Fruit fly (Drosophila melanogaster): ENCODE measurements around the gene Tak1.
A peak's percentile ranks its signal among the peaks of the same experiment; 100 is the strongest.

The Tak1 gene

dm6 chrX:20502252-20502651 is 22.5 kb downstream of the Tak1 start:
- no peak for TF ChIP-seq tai (GFP tag; optimal IDR thresholded peaks at IDR 0.05)
- no peak for TF ChIP-seq sage (GFP tag; optimal IDR thresholded peaks at IDR 0.05)
- no peak for TF ChIP-seq ey (GFP tag; optimal IDR thresholded peaks at IDR 0.05)
- no peak for TF ChIP-seq HLH106 (tag; optimal IDR thresholded peaks at IDR 0.05)
- TF ChIP-seq Sp1 (GFP tag; optimal IDR thresholded peaks at IDR 0.05): no peak
- TF ChIP-seq Rel (GFP tag; optimal IDR thresholded peaks at IDR 0.05): no peak
- no peak for TF ChIP-seq Rel (tag; optimal IDR thresholded peaks at IDR 0.05)
- no peak for TF ChIP-seq Hnf4 (GFP tag; optimal IDR thresholded peaks at IDR 0.05)
- no peak for TF ChIP-seq dsf (GFP tag; optimal IDR thresholded peaks at IDR 0.05; ENCODE audit: borderline replicate concordance)
- TF ChIP-seq rgr (GFP tag; optimal IDR thresholded peaks at IDR 0.05): no peak
- no peak for TF ChIP-seq usp (GFP tag; optimal IDR thresholded peaks at IDR 0.05)
- no peak for TF ChIP-seq Myc (optimal IDR thresholded peaks at IDR 0.05)
- no peak for TF ChIP-seq Dfd (GFP tag; optimal IDR thresholded peaks at IDR 0.05)
- no peak for TF ChIP-seq N (GFP tag; optimal IDR thresholded peaks at IDR 0.05)
- no peak for TF ChIP-seq dl (GFP tag; optimal IDR thresholded peaks at IDR 0.05; ENCODE audit: insufficient read depth in 1 of 2, partially characterized antibody in 2 of 2)
- TF ChIP-seq OdsH (GFP tag; optimal IDR thresholded peaks at IDR 0.05): no peak
- no peak for TF ChIP-seq sv (GFP tag; optimal IDR thresholded peaks at IDR 0.05)
- TF ChIP-seq Vsx2 (GFP tag; optimal IDR thresholded peaks at IDR 0.05; ENCODE audit: partially characterized antibody): no peak
- no peak for TF ChIP-seq Dif (GFP tag; optimal IDR thresholded peaks at IDR 0.05; ENCODE audit: partially characterized antibody)

DNA sequence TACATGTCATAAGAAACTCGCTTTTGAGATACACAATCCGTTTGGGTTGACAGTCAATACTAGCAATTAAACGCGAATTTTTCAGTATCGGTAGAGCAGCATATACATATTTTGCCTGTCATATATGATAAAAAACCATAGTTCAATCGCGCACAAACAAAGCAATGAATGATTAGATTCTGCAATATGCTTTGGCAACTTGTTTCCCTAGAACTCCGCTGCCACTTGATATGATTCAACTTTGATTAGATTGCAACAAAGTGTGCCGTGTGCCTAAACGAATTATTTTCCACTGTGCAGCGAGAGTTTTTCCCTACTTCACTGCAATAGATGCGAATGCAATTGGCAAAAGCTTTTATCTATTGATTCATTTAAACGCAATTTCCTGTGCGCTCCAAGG is 23.1 kb downstream of the Tak1 start:
- TF ChIP-seq Mio (GFP tag; optimal IDR thresholded peaks at IDR 0.05) (no peak), OdsH (GFP tag; optimal IDR thresholded peaks at IDR 0.05) (no peak), h (GFP tag; optimal IDR thresholded peaks at IDR 0.05) (no peak), Sp1 (GFP tag; optimal IDR thresholded peaks at IDR 0.05) (no peak), ey (GFP tag; optimal IDR thresholded peaks at IDR 0.05) (no peak), CG32264 (GFP tag; optimal IDR thresholded peaks at IDR 0.05) (no peak), Hr83 (GFP tag; optimal IDR thresholded peaks at IDR 0.05; ENCODE audit: poor library complexity, severe bottlenecking) (no peak), woc (GFP tag; optimal IDR thresholded peaks at IDR 0.05) (no peak), tai (GFP tag; optimal IDR thresholded peaks at IDR 0.05) (no peak), jim (GFP tag; optimal IDR thresholded peaks at IDR 0.05) (no peak), dsf (GFP tag; optimal IDR thresholded peaks at IDR 0.05; ENCODE audit: borderline replicate concordance) (no peak), usp (GFP tag; optimal IDR thresholded peaks at IDR 0.05) (no peak), Rel (GFP tag; optimal IDR thresholded peaks at IDR 0.05) (no peak), Rel (tag; optimal IDR thresholded peaks at IDR 0.05) (no peak), HLH106 (tag; optimal IDR thresholded peaks at IDR 0.05) (no peak), dmrt93B (GFP tag; optimal IDR thresholded peaks at IDR 0.05) (no peak)

- TF ChIP-seq dl (GFP tag; optimal IDR thresholded peaks at IDR 0.05; ENCODE audit: insufficient read depth in 1 of 2, partially characterized antibody in 2 of 2) (no peak), foxo (GFP tag; optimal IDR thresholded peaks at IDR 0.05) (peak; percentile 87 to 96), fru (GFP tag; optimal IDR thresholded peaks at IDR 0.05) (peak; percentile 98), Rel (GFP tag; optimal IDR thresholded peaks at IDR 0.05) (peak; percentile 80), Rel (tag; optimal IDR thresholded peaks at IDR 0.05) (peak; percentile 77), Dif (GFP tag; optimal IDR thresholded peaks at IDR 0.05; ENCODE audit: partially characterized antibody) (no peak), dsf (GFP tag; optimal IDR thresholded peaks at IDR 0.05; ENCODE audit: borderline replicate concordance) (peak; percentile 89), N (GFP tag; optimal IDR thresholded peaks at IDR 0.05) (no peak), woc (GFP tag; optimal IDR thresholded peaks at IDR 0.05) (peak; percentile 95), CG9705 (GFP tag; optimal IDR thresholded peaks at IDR 0.05) (peak; percentile 74), OdsH (GFP tag; optimal IDR thresholded peaks at IDR 0.05) (peak; percentile 92), CrebA (GFP tag; optimal IDR thresholded peaks at IDR 0.05; ENCODE audit: borderline replicate concordance) (peak; percentile 66), Mio (GFP tag; optimal IDR thresholded peaks at IDR 0.05) (peak; percentile 70), Jra (GFP tag; optimal IDR thresholded peaks at IDR 0.05) (peak; percentile 93), Sp1 (GFP tag; optimal IDR thresholded peaks at IDR 0.05) (peak; percentile 95), Dfd (GFP tag; optimal IDR thresholded peaks at IDR 0.05) (no peak), psq (GFP tag; optimal IDR thresholded peaks at IDR 0.05) (peak; percentile 98), tai (GFP tag; optimal IDR thresholded peaks at IDR 0.05) (peak; percentile 87), sage (GFP tag; optimal IDR thresholded peaks at IDR 0.05) (peak; percentile 48), dmrt93B (GFP tag; optimal IDR thresholded peaks at IDR 0.05) (peak; percentile 65), usp (GFP tag; optimal IDR thresholded peaks at IDR 0.05) (no peak), h (GFP tag; optimal IDR thresholded peaks at IDR 0.05) (peak; percentile 88), Hnf4 (GFP tag; optimal IDR thresholded peaks at IDR 0.05) (peak; percentile 95), Hr83 (GFP tag; optimal IDR thresholded peaks at IDR 0.05; ENCODE audit: poor library complexity, severe bottlenecking) (peak; percentile 33), jim (GFP tag; optimal IDR thresholded peaks at IDR 0.05) (peak; percentile 37), GATAd (GFP tag; optimal IDR thresholded peaks at IDR 0.05) (peak; percentile 50), ey (GFP tag; optimal IDR thresholded peaks at IDR 0.05) (peak; percentile 96), brk (GFP tag; optimal IDR thresholded peaks at IDR 0.05) (peak; percentile 91), Hr78 (GFP tag; optimal IDR thresholded peaks at IDR 0.05) (no peak), lola (GFP tag; optimal IDR thresholded peaks at IDR 0.05) (no peak), pan (optimal IDR thresholded peaks at IDR 0.05) (no peak), br (GFP tag; optimal IDR thresholded peaks at IDR 0.05) (peak; percentile 96), HLH106 (tag; optimal IDR thresholded peaks at IDR 0.05) (peak; percentile 98), sv (GFP tag; optimal IDR thresholded peaks at IDR 0.05) (no peak), Vsx2 (GFP tag; optimal IDR thresholded peaks at IDR 0.05; ENCODE audit: partially characterized antibody) (no peak), Myc (optimal IDR thresholded peaks at IDR 0.05) (no peak), rgr (GFP tag; optimal IDR thresholded peaks at IDR 0.05) (peak; percentile 96), CG32264 (GFP tag; optimal IDR thresholded peaks at IDR 0.05) (peak; percentile 90), Abd-B (GFP tag; optimal IDR thresholded peaks at IDR 0.05) (no peak)
Observed at dm6 chrX:20501040-20501609, 23.6 kb downstream of the Tak1 start.
